Fruit fly (Drosophila melanogaster) whole organism: ENCODE results near the gene CG34242.

Source experiments
- Dll ChIP-seq: fragments of >200 bp; optimal IDR thresholded peaks from 2 replicates; lab custom pipeline; 2017
- psq ChIP-seq: fragments of >200 bp; optimal IDR thresholded peaks from 2 replicates; lab custom pipeline; 2017
- usp ChIP-seq: fragments of >200 bp; optimal IDR thresholded peaks from 2 replicates; lab custom pipeline; 2017; ENCODE audit warnings: missing biosample characterization, missing genetic modification characterization, mixed read lengths

dm6 chr3L:12532220-12532619 lies 1.6 kb upstream of the CG34242 start:
- TF ChIP-seq usp (GFP tag; lab: Kevin White, UChicago) (no peak), psq (lab: Kevin White, UChicago) (no peak), Dll (lab: Kevin White, UChicago) (no peak)
